Worm (Caenorhabditis elegans): ENCODE measurements around the gene C08F11.13.

ce11 chrIV:13650238-13650637 lies 40.5 kb upstream of the C08F11.13 start, which contains the start of gene C08F11.17:
- TF ChIP-seq dpff-1 (tag; optimal IDR thresholded peaks at IDR 0.05) = no peak
- TF ChIP-seq nfya-1 (tag; optimal IDR thresholded peaks at IDR 0.05; ENCODE audit: borderline replicate concordance, insufficient read depth) = no peak
- no peak for TF ChIP-seq ama-1 (optimal IDR thresholded peaks at IDR 0.05)
- TF ChIP-seq ama-1 (GFP tag; optimal IDR thresholded peaks at IDR 0.05) = no peak
- TF ChIP-seq mxl-1 (tag; optimal IDR thresholded peaks at IDR 0.05) = no peak
- TF ChIP-seq F52B5.7 (tag; optimal IDR thresholded peaks at IDR 0.05) = no peak
- no peak for TF ChIP-seq dpl-1 (GFP tag; optimal IDR thresholded peaks at IDR 0.05)
- TF ChIP-seq ceh-100 (GFP tag; IDR thresholded peaks at IDR 0.05) = no peak
- no peak for TF ChIP-seq atf-7 (tag; optimal IDR thresholded peaks at IDR 0.05)
- TF ChIP-seq unc-62 (GFP tag; optimal IDR thresholded peaks at IDR 0.05) = no peak
- TF ChIP-seq mcd-1 (GFP tag; IDR thresholded peaks at IDR 0.05) = no peak

Measured in whole organism, young adult.